Fruit fly (Drosophila melanogaster) whole organism, wandering third instar larva: ENCODE data around the gene CG9328.

ENCODE experiments used
- Dfd ChIP-seq: fragments of >200 bp; optimal IDR thresholded peaks from 2 replicates; lab custom pipeline; 2017; ENCODE audit warnings: missing biosample characterization, missing genetic modification characterization
- Dif ChIP-seq: fragments of 200-275, 200-300 bp; sonication (Bioruptor generic); optimal IDR thresholded peaks from 2 replicates; lab custom pipeline; 2018; ENCODE audit warnings: missing biosample characterization, missing genetic modification characterization; ENCODE audit not compliant: partially characterized antibody
- dl ChIP-seq, 2 experiments: fragments of 175-275, 200-275 bp in 1 of 2; fragments of 200-275 bp in 1 of 2; sonication (Bioruptor generic); optimal IDR thresholded peaks; lab custom pipeline; 2018; ENCODE audit warnings: mild to moderate bottlenecking in 2 of 2, missing biosample characterization in 2 of 2, missing genetic modification characterization in 2 of 2, moderate library complexity in 2 of 2; ENCODE audit not compliant: partially characterized antibody in 2 of 2, insufficient read depth in 1 of 2

DNA sequence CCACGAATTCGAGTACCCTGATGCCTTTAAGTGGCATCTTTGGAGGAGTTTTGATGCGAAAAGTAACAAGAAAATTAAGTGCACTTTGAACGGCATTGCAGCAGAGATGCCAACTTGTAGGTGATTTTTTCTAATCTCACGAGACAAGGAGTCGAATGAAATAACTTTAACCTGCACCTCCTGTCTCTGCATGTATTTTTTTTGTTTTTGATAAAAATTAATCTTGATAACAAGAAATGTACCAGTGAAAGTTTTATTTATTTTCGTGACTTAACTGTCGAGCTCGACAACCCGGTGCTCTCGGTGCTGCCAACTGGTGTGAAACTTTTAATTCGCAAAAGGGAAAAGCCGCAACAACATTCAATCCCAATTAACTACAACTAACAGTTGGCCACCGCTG, 45.4 kb upstream of the CG9328 start, which contains the start of the genes Amacr and Ns4:
- no peak for TF ChIP-seq dl (GFP tag; optimal IDR thresholded peaks at IDR 0.05; lab: Kevin White, UChicago; ENCODE audit: insufficient read depth in 1 of 2, partially characterized antibody in 2 of 2)
- TF ChIP-seq Dfd, result no peak
- TF ChIP-seq Dif (GFP tag; lab: Kevin White, UChicago), result no peak
